Worm (Caenorhabditis elegans): ENCODE results near the gene kle-2.

DNA sequence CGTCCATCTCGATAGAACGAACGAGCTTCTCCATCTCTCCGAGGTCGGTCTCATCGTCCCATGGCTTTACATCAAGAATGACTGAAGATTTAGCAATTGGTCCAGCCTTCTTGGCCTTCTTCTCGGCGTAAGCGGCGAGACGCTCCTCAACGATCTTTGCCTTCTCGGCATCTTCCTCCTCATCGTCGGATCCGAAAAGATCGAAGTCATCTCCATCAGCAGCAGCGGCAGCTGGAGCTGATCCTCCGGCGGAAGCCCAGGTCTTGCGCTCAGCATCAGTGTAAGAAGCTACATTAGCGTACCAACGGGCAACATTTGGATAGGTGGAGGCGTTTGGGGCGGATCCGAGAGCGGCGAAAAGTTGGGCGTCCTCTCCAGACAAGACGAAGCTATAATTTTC lies 31.2 kb downstream of the kle-2 start:
- TF ChIP-seq hlh-30 (tag; optimal IDR thresholded peaks at IDR 0.05; ENCODE audit: insufficient read depth) = no peak
- TF ChIP-seq ama-1 (optimal IDR thresholded peaks at IDR 0.05) = no peak
- TF ChIP-seq tbx-2 (tag; optimal IDR thresholded peaks at IDR 0.05) = no peak
- no peak for TF ChIP-seq eyg-1 (tag; optimal IDR thresholded peaks at IDR 0.05)
- TF ChIP-seq pha-4 (tag; optimal IDR thresholded peaks at IDR 0.05) = no peak
- no peak for TF ChIP-seq pag-3 (tag; optimal IDR thresholded peaks at IDR 0.05; ENCODE audit: borderline replicate concordance)

All from whole organism, late embryonic.